Worm (Caenorhabditis elegans) whole organism, mixed stage, embryonic: ENCODE data around the gene rpl-36.

Experiments used
- ces-1 ChIP-seq: fragments of 150-350 bp; optimal IDR thresholded peaks from 2 replicates; lab custom pipeline; 2014; ENCODE audit warnings: missing biosample characterization, missing genetic modification reagents, missing genetic modification characterization
- hlh-1 ChIP-seq: fragments of 150-350 bp; optimal IDR thresholded peaks from 2 replicates; lab custom pipeline; 2014; ENCODE audit warnings: missing biosample characterization, missing genetic modification reagents, missing genetic modification characterization
- lin-13 ChIP-seq: fragments of 150-350 bp; optimal IDR thresholded peaks from 2 replicates; lab custom pipeline; 2014; ENCODE audit warnings: missing biosample characterization, missing genetic modification characterization
- mls-2 ChIP-seq: sonication (generic microtip); optimal IDR thresholded peaks from 2 replicates; lab custom pipeline; 2016; ENCODE audit warnings: mild to moderate bottlenecking, missing genetic modification characterization, moderate library complexity, missing compliant biosample characterization
- pha-4 ChIP-seq: fragments of 150-350 bp; optimal IDR thresholded peaks from 2 replicates; lab custom pipeline; 2018; ENCODE audit warnings: missing biosample characterization, missing genetic modification reagents, missing genetic modification characterization
- snpc-4 ChIP-seq: fragments of 150-350 bp; optimal IDR thresholded peaks from 2 replicates; lab custom pipeline; 2014; ENCODE audit warnings: missing biosample characterization, missing genetic modification characterization
- unc-120 ChIP-seq: sonication (generic microtip); optimal IDR thresholded peaks from 2 replicates; lab custom pipeline; 2017; ENCODE audit warnings: missing genetic modification characterization, missing compliant biosample characterization; ENCODE audit not compliant: poor library complexity, severe bottlenecking
- unc-62 ChIP-seq: fragments of 150-350 bp; optimal IDR thresholded peaks from 2 replicates; lab custom pipeline; 2014; ENCODE audit warnings: missing biosample characterization, missing genetic modification reagents, missing genetic modification characterization

DNA sequence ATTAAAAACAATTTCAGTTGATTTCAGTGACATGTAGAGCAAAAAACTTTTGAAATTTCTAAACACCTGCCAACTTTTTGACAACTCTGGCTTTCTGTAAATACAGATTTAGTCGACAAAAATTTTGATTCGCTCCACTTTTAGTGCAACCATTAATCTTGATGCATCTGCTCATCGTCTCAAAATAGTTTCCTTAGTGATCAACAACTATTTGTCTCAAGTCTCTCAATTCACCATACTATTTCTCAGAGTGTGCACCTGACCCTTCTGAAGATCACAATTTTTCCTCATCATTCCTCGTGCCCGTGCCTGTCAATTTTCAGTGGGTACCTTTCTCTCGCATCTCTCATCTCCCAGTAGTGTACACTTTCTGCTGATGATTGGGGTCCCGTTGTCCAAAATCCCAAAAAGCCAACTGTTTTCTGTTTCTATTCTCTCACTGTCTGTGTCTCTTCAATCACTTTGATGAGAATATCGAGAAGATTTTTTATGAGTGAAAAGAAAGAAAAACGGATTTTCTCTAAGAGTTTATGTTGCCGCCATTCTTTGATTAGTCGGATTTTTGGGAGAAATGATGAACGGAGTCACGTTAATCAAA, 37.0 kb downstream of the rpl-36 start:
- TF ChIP-seq ces-1: no peak
- TF ChIP-seq lin-13: no peak
- no peak for TF ChIP-seq pha-4
- peak; percentile 96 for TF ChIP-seq hlh-1 (tag; lab: Kevin White, UChicago)
- no peak for TF ChIP-seq snpc-4 (tag; lab: Kevin White, UChicago)
- TF ChIP-seq unc-62 (GFP tag; lab: Kevin White, UChicago): peak; percentile 96
- no peak for TF ChIP-seq mls-2 (tag; lab: Kevin White, UChicago)
- TF ChIP-seq unc-120 (tag; lab: Kevin White, UChicago): peak; percentile 98
